Worm (Caenorhabditis elegans) whole organism, dauer: ENCODE results near the gene C50H11.13.
"Not testable (repeated sequence)": the region's sequence is repeated elsewhere in the genome, so short reads cannot be mapped to it uniquely, and the experiment has no call there.

Source experiments
- unc-62 ChIP-seq: sonication (generic microtip); optimal IDR thresholded peaks from 2 replicates; lab custom pipeline; 2017; ENCODE audit warnings: missing biosample characterization, missing genetic modification reagents, missing genetic modification characterization

Gene C50H11.13

DNA sequence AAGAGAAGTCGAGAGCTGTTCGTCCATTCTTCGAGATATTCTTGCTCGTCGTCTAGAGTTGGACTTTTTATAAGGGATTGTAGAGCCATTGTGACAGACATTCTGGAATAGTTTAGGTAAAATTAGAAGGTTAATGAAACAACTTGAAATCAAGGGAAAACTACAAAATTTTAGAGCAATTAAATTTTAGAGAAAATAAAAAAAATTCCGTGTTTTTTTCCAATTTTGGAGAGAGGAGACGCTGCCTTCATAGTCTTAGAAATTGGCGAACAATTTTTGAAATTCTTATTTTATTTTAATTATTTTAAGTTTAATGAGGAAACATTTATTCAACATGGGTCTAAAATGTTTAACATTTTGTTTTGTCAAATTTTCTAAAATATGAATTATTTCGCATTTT is at the start of gene C50H11.13:
C50H11.13 (minus strand) TSS at position 101 of the 400 bp plus-strand sequence.
- TF ChIP-seq unc-62 (GFP tag; lab: Kevin White, UChicago) = no peak

DNA sequence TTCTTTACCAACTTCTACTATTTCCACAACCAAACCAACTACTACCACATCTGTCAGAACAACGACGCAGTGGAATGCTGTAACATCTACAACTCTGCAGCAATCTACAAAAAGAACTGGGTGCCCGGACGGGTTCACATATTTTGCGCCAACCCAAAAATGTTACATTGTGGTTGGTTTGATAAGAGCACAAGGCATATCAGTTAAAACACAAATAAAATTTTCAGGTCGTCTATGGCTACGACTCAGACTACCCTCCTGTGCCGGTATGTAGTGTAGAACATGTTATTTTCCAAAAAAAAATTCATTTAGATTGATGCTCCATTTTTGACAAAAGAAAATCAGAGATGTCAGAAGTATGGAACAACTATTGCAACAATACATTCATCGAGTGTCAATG is 47.7 kb upstream of the C50H11.13 start:
- no peak for TF ChIP-seq unc-62 (GFP tag; lab: Kevin White, UChicago)

DNA sequence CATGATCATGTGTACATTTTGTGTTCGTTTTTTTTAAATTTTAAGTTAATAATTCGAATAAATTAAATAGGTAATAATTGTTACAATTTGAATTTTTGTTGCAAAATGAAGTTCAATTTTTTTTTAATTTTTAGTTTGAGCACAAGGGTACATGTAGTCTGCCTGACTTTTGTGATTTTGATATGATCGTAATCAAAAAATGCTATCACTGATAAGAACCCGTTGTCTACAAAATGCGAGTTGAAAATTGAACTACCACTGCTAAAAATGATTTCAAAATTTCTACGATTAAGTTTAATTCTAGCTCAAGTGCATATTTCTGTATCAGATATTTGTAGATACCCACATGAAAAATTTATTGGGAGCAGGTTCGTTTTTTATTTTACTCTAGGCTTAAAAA is 46.7 kb upstream of the C50H11.13 start, which contains the start of gene clec-210:
clec-210 (plus strand) TSS at position 211 of the 400 bp plus-strand sequence.
- no peak for TF ChIP-seq unc-62 (GFP tag; lab: Kevin White, UChicago)

DNA sequence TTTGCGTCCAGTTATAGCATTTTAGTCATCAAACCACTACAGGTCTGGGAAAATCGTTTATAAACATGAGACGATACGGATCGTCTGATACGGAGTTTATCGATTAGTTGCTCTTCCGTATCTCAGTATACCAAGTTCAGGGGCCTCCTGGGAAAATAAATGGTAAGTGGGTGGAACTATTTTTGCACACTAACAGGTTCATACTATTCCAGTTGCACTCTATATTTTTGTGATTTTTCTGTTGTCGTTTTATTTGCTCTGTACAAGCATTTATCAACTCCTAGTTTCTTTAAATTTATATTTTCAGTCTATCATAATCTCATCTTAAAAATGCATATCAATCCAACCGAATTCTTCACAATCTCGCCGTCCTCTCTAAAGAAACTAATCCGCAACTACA is 43.5 kb upstream of the C50H11.13 start, which contains the start of gene Y73C8C.3:
Y73C8C.3 (plus strand) TSS at position 301 of the 400 bp plus-strand sequence.
- no peak for TF ChIP-seq unc-62 (GFP tag; lab: Kevin White, UChicago)

DNA sequence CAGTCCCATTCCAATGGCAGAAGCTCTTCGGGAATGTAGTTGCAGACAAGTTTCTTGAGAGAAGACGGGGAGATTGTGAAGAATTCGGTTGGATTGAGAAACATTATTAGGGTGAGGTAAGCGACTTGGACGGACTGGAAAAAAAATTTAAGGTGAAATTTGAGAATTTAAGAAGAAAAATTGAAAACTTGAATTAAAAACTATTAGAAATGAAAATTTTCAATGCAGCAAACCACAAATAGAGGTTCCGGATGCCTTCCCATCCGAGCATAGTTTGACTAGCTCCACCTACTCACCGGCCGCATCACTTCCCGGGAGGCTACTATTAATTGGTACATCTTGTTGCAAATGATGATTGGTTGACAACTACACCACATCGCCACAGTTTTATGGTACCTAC is 42.3 kb upstream of the C50H11.13 start, which contains the start of gene Y73C8C.8:
Y73C8C.8 (minus strand) TSS at position 101 of the 400 bp plus-strand sequence.
- TF ChIP-seq unc-62 (GFP tag; lab: Kevin White, UChicago) = no peak

DNA sequence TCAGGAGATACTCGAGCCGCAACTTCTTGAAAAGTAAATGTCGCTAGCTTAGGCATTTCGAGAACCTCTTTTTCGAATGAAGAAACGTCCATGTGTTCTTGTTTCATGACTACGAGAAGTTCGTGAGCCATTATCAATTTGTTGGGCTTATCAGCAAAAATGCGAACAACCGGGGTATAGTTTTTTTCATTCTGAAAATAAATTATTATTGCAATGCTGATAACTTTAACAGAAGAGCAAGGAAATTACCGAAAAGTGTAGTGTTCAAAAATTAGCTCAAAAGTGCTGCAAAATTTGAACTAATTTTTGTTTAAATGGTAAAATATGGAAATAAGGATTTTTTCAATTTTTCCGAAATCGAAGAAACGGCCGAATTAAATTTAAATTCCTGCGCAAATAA is 40.8 kb upstream of the C50H11.13 start:
- no peak for TF ChIP-seq unc-62 (GFP tag; lab: Kevin White, UChicago)

DNA sequence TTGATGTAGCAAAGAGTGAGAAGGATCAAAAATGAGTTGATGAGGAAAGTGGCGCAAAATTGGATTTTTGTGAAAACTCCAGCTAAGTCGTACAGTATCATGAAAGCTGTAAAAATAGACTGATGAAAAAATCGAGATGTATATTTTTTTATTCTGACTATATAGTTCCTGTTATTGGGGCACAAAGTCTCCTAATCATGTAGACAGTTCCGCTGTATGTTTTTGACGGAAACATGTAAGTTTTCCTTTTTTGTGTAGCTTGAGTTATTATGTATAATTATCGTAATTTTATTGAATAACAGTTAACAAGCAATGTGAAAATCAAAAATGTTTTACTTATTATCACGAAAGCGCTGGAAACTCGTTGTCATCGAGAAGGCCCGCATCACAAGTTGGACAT is 36.0 kb upstream of the C50H11.13 start, which contains the start of gene str-68:
str-68 (minus strand) TSS at position 101 of the 400 bp plus-strand sequence.
- TF ChIP-seq unc-62 (GFP tag; lab: Kevin White, UChicago) = no peak

DNA sequence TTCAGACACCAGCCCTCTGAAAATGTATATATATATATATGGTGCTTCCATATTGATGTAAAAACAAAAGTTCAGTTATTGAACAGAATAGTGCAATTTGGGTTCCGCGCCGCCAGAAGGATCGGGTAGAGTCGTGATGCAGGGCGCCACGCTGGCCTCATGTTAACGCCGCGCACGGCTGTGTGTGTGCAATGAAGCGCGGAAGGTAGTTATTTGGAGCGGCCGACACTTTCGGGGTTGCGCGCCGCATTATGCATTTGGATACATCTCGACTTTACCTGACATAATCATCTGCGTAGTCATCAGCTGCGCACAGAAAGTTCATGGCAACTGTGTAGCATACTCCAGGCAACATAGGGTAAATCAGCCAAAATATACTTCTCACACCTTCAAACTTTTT is 35.3 kb upstream of the C50H11.13 start:
- TF ChIP-seq unc-62 (GFP tag; lab: Kevin White, UChicago) = no peak

DNA sequence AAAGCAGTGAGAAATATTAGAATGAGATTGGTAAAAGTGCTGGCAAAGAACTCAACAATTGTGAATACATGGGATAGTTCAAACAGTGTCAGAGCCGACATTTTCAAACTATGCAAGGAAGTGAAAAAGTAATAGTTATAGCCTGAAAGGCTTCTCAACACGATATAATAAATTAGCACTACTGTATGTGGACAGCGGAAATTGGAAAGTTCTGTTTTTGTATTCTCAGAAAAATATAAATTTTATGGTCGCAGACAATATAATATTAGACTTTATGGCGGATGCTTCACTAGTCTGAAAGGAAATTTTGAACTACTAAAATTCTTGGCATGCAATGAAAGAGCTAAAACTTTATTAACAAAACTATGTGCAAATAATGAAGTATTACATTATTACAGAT is 34.4 kb upstream of the C50H11.13 start, which contains the start of gene str-69:
str-69 (minus strand) TSS at position 101 of the 400 bp plus-strand sequence.
- TF ChIP-seq unc-62 (GFP tag; lab: Kevin White, UChicago) = no peak

DNA sequence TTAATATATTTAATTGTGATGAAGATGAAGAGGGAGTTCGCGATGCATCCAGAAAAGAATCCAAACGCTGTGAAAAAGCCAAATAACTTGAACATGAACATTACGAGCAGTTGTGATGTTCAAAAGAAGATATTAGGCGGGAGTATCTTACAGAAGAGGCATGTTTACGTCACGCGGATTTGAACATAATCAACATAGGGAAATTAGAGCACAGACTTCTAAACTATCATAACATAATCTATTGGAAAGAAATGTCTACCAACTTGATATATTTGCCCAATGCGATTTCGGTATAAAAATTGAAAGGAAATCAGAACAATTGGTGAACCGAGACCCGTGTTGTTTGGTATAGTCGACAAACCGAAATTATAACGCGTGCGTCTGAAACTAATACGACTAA is 32.7 kb upstream of the C50H11.13 start, which contains the start of gene str-66:
str-66 (minus strand) TSS at position 101 of the 400 bp plus-strand sequence.
- TF ChIP-seq unc-62 (GFP tag; lab: Kevin White, UChicago) = no peak

DNA sequence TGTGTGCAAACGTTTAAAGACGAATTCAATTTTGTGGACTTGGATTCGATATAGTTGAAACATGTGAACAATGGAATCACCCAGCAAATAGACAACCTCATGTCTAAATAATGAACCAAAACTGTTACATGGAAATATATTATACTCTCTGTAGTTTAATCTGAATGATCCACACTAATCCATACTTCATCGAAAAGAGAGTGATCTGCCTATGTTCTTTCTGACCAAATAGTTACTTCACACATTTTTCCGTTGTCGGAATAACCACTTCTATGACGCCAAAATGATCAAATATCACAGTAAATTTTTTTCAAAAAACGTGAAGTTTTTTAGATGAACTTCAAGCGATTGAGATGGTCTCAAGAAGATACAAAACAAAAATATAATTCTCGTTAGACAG is 30.6 kb upstream of the C50H11.13 start, which contains the start of gene Y73C8C.4:
Y73C8C.4 (minus strand) TSS at position 101 of the 400 bp plus-strand sequence.
- not testable (repeated sequence) for TF ChIP-seq unc-62 (GFP tag; lab: Kevin White, UChicago)

DNA sequence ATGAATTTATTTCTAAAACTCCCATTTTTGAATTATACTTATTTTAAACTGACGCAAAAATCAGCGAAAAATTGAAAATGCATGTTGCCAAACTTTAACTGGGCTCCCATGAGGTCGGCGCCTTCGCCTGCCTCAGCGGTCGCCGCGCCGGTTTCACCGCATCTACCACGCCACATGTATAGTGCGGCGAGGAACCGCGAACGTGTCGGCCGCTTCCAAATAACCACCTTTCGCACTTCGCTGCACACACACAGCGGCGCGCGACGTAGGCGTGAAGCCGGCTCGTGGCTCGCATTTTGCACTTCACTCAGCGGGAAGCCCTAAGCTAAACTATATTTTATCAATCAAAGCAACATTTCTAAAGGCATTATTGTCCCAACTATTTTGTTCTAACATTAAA is 29.1 kb upstream of the C50H11.13 start:
- TF ChIP-seq unc-62 (GFP tag; lab: Kevin White, UChicago) = no peak

DNA sequence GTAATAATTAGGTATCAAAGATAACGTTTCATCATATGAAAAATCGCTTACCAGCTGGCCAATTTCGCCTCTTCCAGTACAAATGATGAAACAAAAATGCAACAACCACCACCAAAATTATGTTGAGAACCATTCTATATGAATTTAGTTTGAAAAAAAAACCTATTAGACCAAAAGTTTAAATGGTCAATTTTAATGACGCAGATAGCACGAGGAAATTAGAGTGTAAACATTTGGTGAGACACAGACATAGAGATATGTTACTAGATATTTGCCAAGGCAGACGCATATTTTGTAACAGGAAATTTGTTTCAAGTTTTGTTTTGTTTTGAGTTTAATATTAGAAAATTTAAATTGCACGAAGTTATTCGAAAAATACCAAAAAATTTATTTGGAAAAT is 22.9 kb upstream of the C50H11.13 start, which contains the start of gene cyp-33C9:
cyp-33C9 (minus strand) TSS at position 211 of the 400 bp plus-strand sequence.
- no peak for TF ChIP-seq unc-62 (GFP tag; lab: Kevin White, UChicago)

DNA sequence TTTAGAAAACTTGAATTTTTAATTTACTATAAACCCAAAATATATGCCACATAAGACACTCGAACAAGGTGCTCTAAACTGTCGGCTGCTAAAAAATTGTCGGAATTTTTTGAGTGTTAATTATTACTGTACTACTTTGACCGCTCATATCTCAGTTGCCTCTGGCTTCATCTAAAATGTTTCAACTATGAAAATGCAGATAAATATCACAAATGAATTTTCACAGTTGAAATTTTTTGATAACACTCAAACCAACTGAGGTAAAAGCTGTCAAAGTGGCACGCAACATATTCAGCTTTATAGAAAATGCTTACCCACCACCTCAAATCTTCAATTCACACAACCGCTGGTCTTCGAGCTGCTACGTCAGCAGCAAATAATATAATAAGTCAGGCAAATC is 17.3 kb upstream of the C50H11.13 start, which contains the start of gene acs-21:
acs-21 (plus strand) TSS at position 301 of the 400 bp plus-strand sequence.
- TF ChIP-seq unc-62 (GFP tag; lab: Kevin White, UChicago) = no peak

DNA sequence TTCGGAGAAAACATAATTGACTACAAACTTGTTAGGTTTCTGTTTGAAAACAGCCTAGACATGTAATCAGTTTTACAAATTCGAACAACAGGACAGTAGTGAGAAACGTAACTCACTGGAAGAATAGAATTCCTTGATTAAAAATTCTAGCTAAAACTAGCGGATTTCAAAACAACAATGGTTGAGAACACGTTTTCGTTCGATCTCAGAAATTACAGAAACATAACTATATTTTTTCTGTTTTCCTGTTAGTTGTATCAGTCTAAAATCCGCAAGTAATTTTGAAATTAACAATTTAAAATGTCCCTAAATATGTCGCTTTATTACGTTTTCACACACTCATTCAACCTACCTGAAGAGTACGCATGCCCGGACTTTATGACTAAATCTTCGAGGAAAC is 14.8 kb upstream of the C50H11.13 start, which contains the start of gene srt-8:
srt-8 (plus strand) TSS at position 301 of the 400 bp plus-strand sequence.
- no peak for TF ChIP-seq unc-62 (GFP tag; lab: Kevin White, UChicago)

DNA sequence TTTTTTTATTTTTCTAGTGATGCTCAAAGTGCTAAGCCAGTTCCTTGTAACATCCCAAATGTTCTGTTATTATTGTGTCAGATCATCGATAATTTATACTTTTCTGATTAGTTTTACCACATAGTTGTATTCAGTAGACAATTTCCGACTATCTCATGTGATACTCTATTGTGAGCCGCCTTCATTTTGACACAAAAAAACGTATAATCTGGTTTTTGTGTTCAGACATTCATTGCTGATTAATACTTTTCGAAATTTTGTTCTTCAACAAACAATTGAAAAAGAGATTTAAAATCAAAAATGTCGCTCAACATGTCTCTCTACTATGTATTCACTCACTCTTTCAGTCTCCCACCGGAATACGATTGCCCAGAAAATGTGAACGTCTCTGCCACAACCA is 10.0 kb upstream of the C50H11.13 start, which contains the start of gene srt-7:
srt-7 (plus strand) TSS at position 301 of the 400 bp plus-strand sequence.
- TF ChIP-seq unc-62 (GFP tag; lab: Kevin White, UChicago) = no peak

DNA sequence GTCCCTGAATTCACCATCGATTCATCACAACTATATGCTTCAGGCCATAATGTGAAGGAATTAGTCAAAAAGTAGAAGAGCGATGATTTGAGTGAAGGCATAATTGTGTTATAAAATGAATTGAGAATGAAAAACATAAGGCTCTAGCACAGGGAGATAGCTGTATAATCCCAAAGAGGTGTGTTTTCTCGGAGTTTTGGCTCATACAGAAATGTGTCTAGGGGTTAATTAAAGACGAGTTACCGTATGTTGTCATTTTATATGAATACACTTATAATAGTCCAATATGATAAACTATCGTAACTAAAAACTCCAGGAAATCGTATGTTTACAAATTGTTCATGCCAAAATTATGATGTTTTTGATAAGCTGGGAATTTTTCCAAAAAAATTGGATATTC is 9.3 kb upstream of the C50H11.13 start, which contains the start of gene srt-5:
srt-5 (minus strand) TSS at position 101 of the 400 bp plus-strand sequence.
- no peak for TF ChIP-seq unc-62 (GFP tag; lab: Kevin White, UChicago)
